Worm (Caenorhabditis elegans): ENCODE measurements around the gene pdr-1.
"Not testable (repeated sequence)": the region's sequence is repeated elsewhere in the genome, so short reads cannot be mapped to it uniquely, and the experiment has no call there.

- TF ChIP-seq aly-2 (tag; optimal IDR thresholded peaks at IDR 0.05); lin-15B (tag; optimal IDR thresholded peaks at IDR 0.05); dpl-1 (GFP tag; optimal IDR thresholded peaks at IDR 0.05); mep-1 (tag; optimal IDR thresholded peaks at IDR 0.05); fos-1 (tag; optimal IDR thresholded peaks at IDR 0.05); unc-62 (GFP tag; optimal IDR thresholded peaks at IDR 0.05): not testable (repeated sequence)
Measured at ce11 chrIII:13751144-13751543, 20.2 kb upstream of the pdr-1 start, which contains the start of gene mlc-7.

Measured in whole organism, L1 larva.